Worm (Caenorhabditis elegans) whole organism, L4 larva: ENCODE results near the gene cblc-1.

Experiments used
- aly-2 ChIP-seq: sonication (generic microtip); optimal IDR thresholded peaks from 2 replicates; lab custom pipeline; 2018; ENCODE audit warnings: missing biosample characterization, missing genetic modification characterization
- ama-1 ChIP-seq: fragments of 150-350 bp; optimal IDR thresholded peaks from 2 replicates; lab custom pipeline; 2014; ENCODE audit warnings: inconsistent platforms, mixed read lengths
- fos-1 ChIP-seq: fragments of 150-350 bp; optimal IDR thresholded peaks from 2 replicates; lab custom pipeline; 2014; ENCODE audit warnings: missing biosample characterization, missing genetic modification characterization
- jun-1 ChIP-seq: fragments of 150-350 bp; optimal IDR thresholded peaks from 2 replicates; lab custom pipeline; 2014; ENCODE audit warnings: missing biosample characterization, missing genetic modification reagents, missing genetic modification characterization
- lir-3 ChIP-seq: sonication (generic microtip); optimal IDR thresholded peaks from 2 replicates; lab custom pipeline; 2016; ENCODE audit warnings: mild to moderate bottlenecking, missing genetic modification characterization, missing compliant biosample characterization
- mdl-1 ChIP-seq, 2 experiments: fragments of 150-350 bp in 1 of 2; sonication (generic microtip) in 1 of 2; optimal IDR thresholded peaks; 2 replicates each; lab custom pipeline; 2014 to 2017; ENCODE audit warnings: missing biosample characterization in 2 of 2, missing genetic modification characterization in 2 of 2
- nhr-237 ChIP-seq: sonication (generic microtip); optimal IDR thresholded peaks from 2 replicates; lab custom pipeline; 2017; ENCODE audit warnings: missing biosample characterization, missing genetic modification characterization
- pqm-1 ChIP-seq: sonication (generic microtip); optimal IDR thresholded peaks from 2 replicates; lab custom pipeline; 2017; ENCODE audit warnings: missing biosample characterization, missing genetic modification characterization
- snpc-1.2 ChIP-seq: fragments of 200-800 bp; sonication (Bioruptor generic); IDR thresholded peaks from 2 replicates; pipeline ENCODE4 v1.3.6; 2022; ENCODE audit warnings: missing genetic modification reagents, missing genetic modification characterization, missing compliant biosample characterization
- tag-97 ChIP-seq: fragments of 200-800 bp; sonication (Bioruptor generic); IDR thresholded peaks from 2 replicates; pipeline ENCODE4 v1.3.6; 2022; ENCODE audit warnings: missing genetic modification characterization, missing compliant biosample characterization
- unc-130 ChIP-seq: sonication (generic microtip); optimal IDR thresholded peaks from 2 replicates; lab custom pipeline; 2016; ENCODE audit warnings: missing genetic modification reagents, missing genetic modification characterization, missing compliant biosample characterization

DNA sequence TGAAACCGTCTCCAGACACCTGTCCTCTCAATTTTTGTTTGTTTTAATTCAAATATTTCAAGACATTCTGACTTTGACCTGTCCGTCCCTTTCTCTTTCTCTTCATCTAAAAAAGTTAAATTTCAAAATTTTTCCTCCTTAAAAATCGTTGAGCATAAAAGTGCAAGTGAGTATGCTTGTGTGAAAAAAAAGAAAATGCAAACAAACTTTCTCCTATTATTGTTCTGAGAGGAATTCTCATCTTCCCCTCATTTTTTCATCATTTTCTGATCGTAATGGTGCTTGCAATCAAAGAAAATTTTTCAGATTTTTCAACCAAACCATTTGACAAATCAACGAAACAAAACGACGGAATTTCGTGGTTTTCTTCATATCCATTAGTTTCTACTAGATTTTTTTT, 27.9 kb upstream of the cblc-1 start, which contains the start of gene shc-2:
- no peak for TF ChIP-seq unc-130
- TF ChIP-seq lir-3 (tag; lab: Kevin White, UChicago): no peak
- TF ChIP-seq tag-97 (GFP tag; lab: Robert Waterston, UW): no peak
- TF ChIP-seq ama-1 (lab: Kevin White, UChicago): no peak
- TF ChIP-seq pqm-1 (tag; lab: Kevin White, UChicago): no peak
- TF ChIP-seq snpc-1.2 (GFP tag; lab: Robert Waterston, UW): no peak
- TF ChIP-seq nhr-237 (tag; lab: Kevin White, UChicago): no peak
- TF ChIP-seq fos-1 (tag; lab: Kevin White, UChicago): no peak
- TF ChIP-seq mdl-1 (tag; optimal IDR thresholded peaks at IDR 0.05; lab: Kevin White, UChicago): no peak
- TF ChIP-seq jun-1 (tag; lab: Kevin White, UChicago): no peak
- TF ChIP-seq aly-2 (tag; lab: Kevin White, UChicago): no peak
